Worm (Caenorhabditis elegans) whole organism, mixed stage, embryonic: ENCODE results near the gene dyci-1.

Experiments used
- ceh-83 ChIP-seq: fragments of 200-800 bp; sonication (Bioruptor generic); optimal IDR thresholded peaks from 2 replicates; lab custom pipeline; 2018; ENCODE audit warnings: mild to moderate bottlenecking, missing genetic modification characterization, missing compliant biosample characterization
- lin-13 ChIP-seq: fragments of 150-350 bp; optimal IDR thresholded peaks from 2 replicates; lab custom pipeline; 2014; ENCODE audit warnings: missing biosample characterization, missing genetic modification characterization
- lsy-2 ChIP-seq: fragments of 150-350 bp; optimal IDR thresholded peaks from 2 replicates; lab custom pipeline; 2014; ENCODE audit warnings: missing biosample characterization, missing genetic modification characterization
- nhr-28 ChIP-seq: fragments of 150-350 bp; optimal IDR thresholded peaks from 2 replicates; lab custom pipeline; 2014; ENCODE audit warnings: missing biosample characterization, missing genetic modification characterization
- snpc-4 ChIP-seq: fragments of 150-350 bp; optimal IDR thresholded peaks from 2 replicates; lab custom pipeline; 2014; ENCODE audit warnings: missing biosample characterization, missing genetic modification characterization
- unc-120 ChIP-seq: sonication (generic microtip); optimal IDR thresholded peaks from 2 replicates; lab custom pipeline; 2017; ENCODE audit warnings: missing genetic modification characterization, missing compliant biosample characterization; ENCODE audit not compliant: poor library complexity, severe bottlenecking

DNA sequence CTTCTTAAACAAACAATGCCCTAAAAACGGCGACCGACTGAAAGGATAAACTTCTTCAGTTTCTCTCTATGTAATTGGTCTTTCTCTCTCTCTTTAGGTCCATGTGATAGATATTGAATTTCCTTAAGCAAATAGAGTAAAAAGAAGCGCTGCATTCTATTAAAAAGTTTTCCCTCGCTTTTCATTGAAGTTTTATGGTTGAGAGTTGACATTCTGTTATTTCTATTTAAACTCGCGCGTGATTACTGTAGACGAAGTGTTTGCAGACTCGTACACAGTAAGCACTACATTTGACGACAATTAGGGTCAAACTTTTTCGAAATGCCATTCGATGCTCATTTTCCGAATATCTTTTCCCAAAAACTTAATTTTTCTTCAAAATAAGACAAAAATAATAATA lies 7.9 kb downstream of the dyci-1 start:
- TF ChIP-seq lsy-2 (tag; lab: Kevin White, UChicago) (no peak), lin-13 (tag; lab: Kevin White, UChicago) (no peak), snpc-4 (tag; lab: Kevin White, UChicago) (no peak), ceh-83 (GFP tag; lab: Kevin White, UChicago) (no peak), nhr-28 (tag; lab: Kevin White, UChicago) (no peak), unc-120 (tag; lab: Kevin White, UChicago) (no peak)
